Worm (Caenorhabditis elegans) whole organism, L1 larva: ENCODE results near the gene lipl-3.

Experiments
- C04F5.9 ChIP-seq: sonication (generic microtip); optimal IDR thresholded peaks from 2 replicates; lab custom pipeline; 2016; ENCODE audit warnings: missing genetic modification characterization, missing compliant biosample characterization
- C16A3.4 ChIP-seq: fragments of 150-350 bp; optimal IDR thresholded peaks from 2 replicates; lab custom pipeline; 2014; ENCODE audit warnings: missing biosample characterization, missing genetic modification characterization
- C34B4.2 ChIP-seq: sonication (generic microtip); optimal IDR thresholded peaks from 2 replicates; lab custom pipeline; 2017; ENCODE audit warnings: mild to moderate bottlenecking, missing genetic modification characterization, missing compliant biosample characterization
- aly-2 ChIP-seq: fragments of 150-350 bp; optimal IDR thresholded peaks from 2 replicates; lab custom pipeline; 2014; ENCODE audit warnings: missing biosample characterization, missing genetic modification characterization
- blmp-1 ChIP-seq: fragments of 150-350 bp; optimal IDR thresholded peaks from 2 replicates; lab custom pipeline; 2014; ENCODE audit warnings: missing biosample characterization, missing genetic modification characterization
- ceh-8 ChIP-seq: fragments of 200-800 bp; sonication (Bioruptor generic); optimal IDR thresholded peaks from 2 replicates; lab custom pipeline; 2018; ENCODE audit warnings: mild to moderate bottlenecking, missing genetic modification characterization, moderate library complexity, missing compliant biosample characterization
- ceh-82 ChIP-seq, 3 experiments: fragments of 150-350 bp in 1 of 3; sonication (generic microtip) in 2 of 3; optimal IDR thresholded peaks; 2 replicates each; lab custom pipeline; 2014 to 2017; ENCODE audit warnings: missing biosample characterization in 3 of 3, missing genetic modification characterization in 3 of 3
- ceh-88 ChIP-seq: fragments of 200-800 bp; sonication (Bioruptor generic); IDR thresholded peaks from 2 replicates; pipeline ENCODE4 v1.3.6; 2022; ENCODE audit warnings: missing genetic modification characterization, missing compliant biosample characterization
- ceh-90 ChIP-seq: sonication (generic microtip); optimal IDR thresholded peaks from 2 replicates; lab custom pipeline; 2016; ENCODE audit warnings: missing genetic modification characterization, missing compliant biosample characterization
- ces-1 ChIP-seq: fragments of 150-350 bp; optimal IDR thresholded peaks from 2 replicates; lab custom pipeline; 2014; ENCODE audit warnings: missing biosample characterization, missing genetic modification reagents, missing genetic modification characterization
- dpl-1 ChIP-seq, 3 experiments: fragments of 150-350 bp in 2 of 3; sonication (generic microtip) in 1 of 3; optimal IDR thresholded peaks; 2 replicates each; lab custom pipeline; 2014 to 2017; ENCODE audit warnings: missing biosample characterization in 3 of 3, missing genetic modification characterization in 3 of 3, missing genetic modification reagents in 3 of 3
- efl-3 ChIP-seq: fragments of 200-800 bp; sonication (Bioruptor generic); optimal IDR thresholded peaks from 2 replicates; lab custom pipeline; 2018; ENCODE audit warnings: mild to moderate bottlenecking, missing genetic modification characterization, missing compliant biosample characterization
- egl-13 ChIP-seq: sonication (generic microtip); optimal IDR thresholded peaks from 2 replicates; lab custom pipeline; 2016; ENCODE audit warnings: missing genotype, missing genetic modification reagents, missing genetic modification characterization, missing compliant biosample characterization
- elt-2 ChIP-seq: sonication (generic microtip); optimal IDR thresholded peaks from 2 replicates; lab custom pipeline; 2016; ENCODE audit warnings: missing genetic modification characterization, mild to moderate bottlenecking, inconsistent platforms, missing compliant biosample characterization, missing genetic modification reagents
- elt-3 ChIP-seq, 6 experiments: fragments of 150-350 bp in 1 of 6; sonication (generic microtip); optimal IDR thresholded peaks; 2 replicates each; lab custom pipeline; 2017 to 2018; ENCODE audit warnings: missing biosample characterization in 6 of 6, missing genetic modification characterization in 6 of 6, inconsistent platforms in 1 of 6
- fkh-10 ChIP-seq: sonication (generic microtip); optimal IDR thresholded peaks from 2 replicates; lab custom pipeline; 2017; ENCODE audit warnings: missing biosample characterization, missing genetic modification reagents, missing genetic modification characterization
- fkh-8 ChIP-seq: sonication (generic microtip); optimal IDR thresholded peaks from 2 replicates; lab custom pipeline; 2016; ENCODE audit warnings: mild to moderate bottlenecking, missing genetic modification characterization, missing compliant biosample characterization
- grh-1 ChIP-seq: fragments of 200-800 bp; sonication (Bioruptor generic); IDR thresholded peaks from 2 replicates; pipeline ENCODE4 v1.3.6; 2022; ENCODE audit warnings: missing genetic modification reagents, missing genetic modification characterization, missing compliant biosample characterization
- hlh-4 ChIP-seq: sonication (generic microtip); optimal IDR thresholded peaks from 2 replicates; lab custom pipeline; 2016; ENCODE audit warnings: mild to moderate bottlenecking, missing genetic modification characterization, missing compliant biosample characterization
- hpl-2 ChIP-seq: fragments of 150-350 bp; optimal IDR thresholded peaks from 2 replicates; lab custom pipeline; 2014; ENCODE audit warnings: missing biosample characterization, missing genetic modification reagents, missing genetic modification characterization
- irx-1 ChIP-seq: sonication (generic microtip); optimal IDR thresholded peaks from 2 replicates; lab custom pipeline; 2016; ENCODE audit warnings: missing genetic modification characterization, missing compliant biosample characterization
- isw-1 ChIP-seq: fragments of 200-800 bp; sonication (Bioruptor generic); IDR thresholded peaks from 2 replicates; pipeline ENCODE4 v1.3.6; 2022; ENCODE audit warnings: missing genetic modification characterization, missing compliant biosample characterization
- lin-13 ChIP-seq: fragments of 150-350 bp; optimal IDR thresholded peaks from 2 replicates; lab custom pipeline; 2014; ENCODE audit warnings: missing biosample characterization, missing genetic modification reagents, missing genetic modification characterization
- lin-14 ChIP-seq: fragments of 200-800 bp; sonication (Bioruptor generic); optimal IDR thresholded peaks from 2 replicates; lab custom pipeline; 2018; ENCODE audit warnings: mild to moderate bottlenecking, missing genetic modification characterization, moderate library complexity, missing compliant biosample characterization
- lin-39 ChIP-seq: fragments of 150-350 bp; optimal IDR thresholded peaks from 2 replicates; lab custom pipeline; 2014; ENCODE audit warnings: missing biosample characterization, missing genetic modification reagents, missing genetic modification characterization
- lsy-2 ChIP-seq, 2 experiments: fragments of 150-350 bp; optimal IDR thresholded peaks; 2 replicates each; lab custom pipeline; 2014; ENCODE audit warnings: missing biosample characterization in 2 of 2, missing genetic modification characterization in 2 of 2
- mab-9 ChIP-seq: fragments of 200-800 bp; sonication (Bioruptor generic); IDR thresholded peaks from 2 replicates; pipeline ENCODE4 v1.3.6; 2022; ENCODE audit warnings: missing genetic modification reagents, missing genetic modification characterization, missing compliant biosample characterization
- mdl-1 ChIP-seq, 2 experiments: fragments of 150-350 bp; optimal IDR thresholded peaks; 2 replicates each; lab custom pipeline; 2014 to 2017; ENCODE audit warnings: missing biosample characterization in 2 of 2, missing genetic modification characterization in 2 of 2, inconsistent platforms in 1 of 2
- mef-2 ChIP-seq: fragments of 150-350 bp; optimal IDR thresholded peaks from 2 replicates; lab custom pipeline; 2014; ENCODE audit warnings: missing biosample characterization, missing genetic modification characterization
- nhr-19 ChIP-seq: fragments of 200-800 bp; sonication (Bioruptor generic); conservative IDR thresholded peaks from 2 replicates; pipeline ENCODE4 v1.3.6; 2022; ENCODE audit warnings: missing genetic modification characterization, missing compliant biosample characterization
- nhr-20 ChIP-seq: sonication (generic microtip); optimal IDR thresholded peaks from 2 replicates; lab custom pipeline; 2016; ENCODE audit warnings: mild to moderate bottlenecking, missing genetic modification characterization, missing compliant biosample characterization
- nhr-237 ChIP-seq: fragments of 150-350 bp; optimal IDR thresholded peaks from 2 replicates; lab custom pipeline; 2014; ENCODE audit warnings: missing biosample characterization, missing genetic modification characterization
- nhr-84 ChIP-seq: sonication (generic microtip); optimal IDR thresholded peaks from 2 replicates; lab custom pipeline; 2017; ENCODE audit warnings: missing biosample characterization, missing genetic modification characterization
- nhr-85 ChIP-seq: sonication (generic microtip); peaks from one replicate; lab custom pipeline; 2016; ENCODE audit warnings: missing genetic modification characterization, inconsistent platforms, missing compliant biosample characterization
- nhr-90 ChIP-seq: sonication (generic microtip); optimal IDR thresholded peaks from 2 replicates; lab custom pipeline; 2016; ENCODE audit warnings: mild to moderate bottlenecking, missing genetic modification characterization, missing compliant biosample characterization; ENCODE audit not compliant: poor library complexity
- pag-3 ChIP-seq: sonication (generic microtip); optimal IDR thresholded peaks from 2 replicates; lab custom pipeline; 2017; ENCODE audit warnings: missing genetic modification characterization, mild to moderate bottlenecking, missing compliant biosample characterization, antibody characterized with exemption, borderline replicate concordance; ENCODE audit not compliant: insufficient read depth
- pax-3 ChIP-seq: fragments of 200-800 bp; sonication (Bioruptor generic); optimal IDR thresholded peaks from 2 replicates; lab custom pipeline; 2018; ENCODE audit warnings: mild to moderate bottlenecking, missing genetic modification characterization, moderate library complexity, missing compliant biosample characterization
- rnt-1 ChIP-seq: sonication (generic microtip); optimal IDR thresholded peaks from 2 replicates; lab custom pipeline; 2016; ENCODE audit warnings: mild to moderate bottlenecking, missing genetic modification characterization, moderate library complexity, missing compliant biosample characterization
- skn-1 ChIP-seq: fragments of 150-350 bp; optimal IDR thresholded peaks from 2 replicates; lab custom pipeline; 2014; ENCODE audit warnings: missing biosample characterization, missing genetic modification characterization
- snpc-4 ChIP-seq: fragments of 150-350 bp; optimal IDR thresholded peaks from 2 replicates; lab custom pipeline; 2014; ENCODE audit warnings: missing biosample characterization, missing genetic modification characterization
- snu-23 ChIP-seq: sonication (generic microtip); optimal IDR thresholded peaks from 2 replicates; lab custom pipeline; 2016; ENCODE audit warnings: missing genetic modification characterization, missing compliant biosample characterization
- sox-4 ChIP-seq: sonication (generic microtip); optimal IDR thresholded peaks from 2 replicates; lab custom pipeline; 2016; ENCODE audit warnings: missing genetic modification characterization, missing compliant biosample characterization
- sptf-1 ChIP-seq: fragments of 150-350 bp; optimal IDR thresholded peaks from 2 replicates; lab custom pipeline; 2014; ENCODE audit warnings: missing biosample characterization, missing genetic modification characterization
- swsn-7 ChIP-seq: sonication (generic microtip); optimal IDR thresholded peaks from 2 replicates; lab custom pipeline; 2016; ENCODE audit warnings: missing genetic modification characterization, missing compliant biosample characterization
- tbx-2 ChIP-seq: sonication (generic microtip); optimal IDR thresholded peaks from 2 replicates; lab custom pipeline; 2016; ENCODE audit warnings: missing genetic modification characterization, missing compliant biosample characterization
- tlp-1 ChIP-seq: fragments of 150-350 bp; optimal IDR thresholded peaks from 2 replicates; lab custom pipeline; 2014; ENCODE audit warnings: missing biosample characterization, missing genetic modification characterization
- unc-62 ChIP-seq: fragments of 150-350 bp; optimal IDR thresholded peaks from 2 replicates; lab custom pipeline; 2014; ENCODE audit warnings: missing biosample characterization, missing genetic modification reagents, missing genetic modification characterization
- unc-86 ChIP-seq: sonication (generic microtip); optimal IDR thresholded peaks from 2 replicates; lab custom pipeline; 2016; ENCODE audit warnings: missing genetic modification characterization, missing compliant biosample characterization
- unc-98 ChIP-seq: fragments of 200-800 bp; sonication (Bioruptor generic); IDR thresholded peaks from 2 replicates; pipeline ENCODE4 v1.3.6; 2022; ENCODE audit warnings: missing genetic modification characterization, missing compliant biosample characterization
- vab-15 ChIP-seq: sonication (generic microtip); optimal IDR thresholded peaks from 2 replicates; lab custom pipeline; 2017; ENCODE audit warnings: missing genotype, mild to moderate bottlenecking, missing genetic modification characterization, missing compliant biosample characterization
- zag-1 ChIP-seq: fragments of 150-350 bp; optimal IDR thresholded peaks from 2 replicates; lab custom pipeline; 2014; ENCODE audit warnings: missing biosample characterization, missing genetic modification characterization
- zip-4 ChIP-seq: fragments of 200-800 bp; sonication (Bioruptor generic); optimal IDR thresholded peaks from 2 replicates; lab custom pipeline; 2018; ENCODE audit warnings: mild to moderate bottlenecking, missing genetic modification characterization, moderate library complexity, missing compliant biosample characterization
- ztf-11 ChIP-seq, 2 experiments: sonication (generic microtip); optimal IDR thresholded peaks; 2 replicates each; lab custom pipeline; 2016 to 2017; ENCODE audit warnings: missing genetic modification characterization in 2 of 2, missing biosample characterization in 1 of 2, missing compliant biosample characterization in 1 of 2
- ztf-4 ChIP-seq: fragments of 150-350 bp; optimal IDR thresholded peaks from 2 replicates; lab custom pipeline; 2014; ENCODE audit warnings: missing biosample characterization, missing genetic modification characterization

The lipl-3 gene

ce11 chrV:532046-532445, 8.0 kb upstream of the lipl-3 start, which contains the start of gene nhr-58:
Gene nhr-58, plus strand, starts transcription at chrV:532259.
- no peak for TF ChIP-seq C34B4.2 (tag; lab: Kevin White, UChicago)
- peak; percentile 75 for TF ChIP-seq fkh-8 (tag; lab: Kevin White, UChicago)
- peak; percentile 99 for TF ChIP-seq lin-14 (GFP tag; lab: Kevin White, UChicago)
- no peak for TF ChIP-seq aly-2 (tag; lab: Kevin White, UChicago)
- no peak for TF ChIP-seq efl-3 (GFP tag; lab: Kevin White, UChicago)
- TF ChIP-seq ceh-82 (tag; optimal IDR thresholded peaks at IDR 0.05; lab: Kevin White, UChicago), result peak in 2 of 3 experiments; percentile 12 to 54
- TF ChIP-seq hpl-2, result no peak
- peak; percentile 3 for TF ChIP-seq swsn-7 (tag; lab: Kevin White, UChicago)
- TF ChIP-seq nhr-237 (tag; lab: Kevin White, UChicago), result no peak
- no peak for TF ChIP-seq nhr-84 (tag; lab: Kevin White, UChicago)
- peak; percentile 77 for TF ChIP-seq nhr-20 (tag; lab: Kevin White, UChicago)
- TF ChIP-seq blmp-1 (tag; lab: Kevin White, UChicago), result peak; percentile 90
- no peak for TF ChIP-seq hlh-4
- TF ChIP-seq lin-13, result no peak
- no peak for TF ChIP-seq grh-1 (GFP tag; lab: Robert Waterston, UW)
- peak; percentile 58 for TF ChIP-seq nhr-19
- no peak for TF ChIP-seq unc-62 (GFP tag; lab: Kevin White, UChicago)
- no peak for TF ChIP-seq mef-2 (tag; lab: Kevin White, UChicago)
- no peak for TF ChIP-seq mab-9
- TF ChIP-seq zip-4, result no peak
- no peak for TF ChIP-seq C04F5.9
- no peak for TF ChIP-seq ceh-8 (GFP tag; lab: Kevin White, UChicago)
- no peak for TF ChIP-seq unc-86 (tag; lab: Kevin White, UChicago)
- TF ChIP-seq mdl-1 (tag; optimal IDR thresholded peaks at IDR 0.05; lab: Kevin White, UChicago), result peak in 1 of 2 experiments; percentile 71
- TF ChIP-seq C16A3.4 (tag; lab: Kevin White, UChicago), result peak; percentile 20
- TF ChIP-seq dpl-1 (GFP tag; optimal IDR thresholded peaks at IDR 0.05; lab: Kevin White, UChicago), result peak in 2 of 3 experiments; percentile 8 to 17
- TF ChIP-seq snpc-4 (tag; lab: Kevin White, UChicago), result no peak
- peak; percentile 72 for TF ChIP-seq snu-23 (GFP tag; lab: Kevin White, UChicago)
- no peak for TF ChIP-seq lin-39 (tag; lab: Kevin White, UChicago)
- no peak for TF ChIP-seq tlp-1 (tag; lab: Kevin White, UChicago)
- TF ChIP-seq ztf-11 (tag; optimal IDR thresholded peaks at IDR 0.05; lab: Kevin White, UChicago), result no peak
- no peak for TF ChIP-seq ceh-90 (tag; lab: Kevin White, UChicago)
- no peak for TF ChIP-seq pag-3 (tag; lab: Kevin White, UChicago)
- peak; percentile 43 for TF ChIP-seq skn-1
- TF ChIP-seq tbx-2 (tag; lab: Kevin White, UChicago), result peak; percentile 23
- TF ChIP-seq vab-15 (tag; lab: Kevin White, UChicago), result no peak
- TF ChIP-seq lsy-2 (tag; optimal IDR thresholded peaks at IDR 0.05; lab: Kevin White, UChicago), result no peak
- no peak for TF ChIP-seq egl-13 (tag; lab: Kevin White, UChicago)
- TF ChIP-seq sox-4 (tag; lab: Kevin White, UChicago), result no peak
- no peak for TF ChIP-seq ces-1
- TF ChIP-seq irx-1 (tag; lab: Kevin White, UChicago), result no peak
- TF ChIP-seq fkh-10, result no peak
- peak; percentile 45 for TF ChIP-seq rnt-1 (tag; lab: Kevin White, UChicago)
- peak in 2 of 6 experiments; percentile 18 to 29 for TF ChIP-seq elt-3 (tag; optimal IDR thresholded peaks at IDR 0.05; lab: Kevin White, UChicago)
- no peak for TF ChIP-seq sptf-1 (tag; lab: Kevin White, UChicago)
- TF ChIP-seq elt-2, result peak; percentile 65
- peak; percentile 27 for TF ChIP-seq nhr-90 (tag; lab: Kevin White, UChicago)
- no peak for TF ChIP-seq isw-1 (GFP tag; lab: Robert Waterston, UW)
- peak; percentile 27 for TF ChIP-seq ztf-4 (tag; lab: Kevin White, UChicago)
- TF ChIP-seq unc-98 (GFP tag; lab: Robert Waterston, UW), result no peak
- no peak for TF ChIP-seq pax-3
- no peak for TF ChIP-seq ceh-88 (GFP tag; lab: Robert Waterston, UW)
- TF ChIP-seq nhr-85, result peak; percentile 83
- TF ChIP-seq zag-1 (tag; lab: Kevin White, UChicago), result no peak
